Worm (Caenorhabditis elegans) whole organism, young adult: Measurements from ENCODE around the gene R08E5.1.

Experiments used
- B0261.1 ChIP-seq: sonication (generic microtip); optimal IDR thresholded peaks from 2 replicates; lab custom pipeline; 2016; ENCODE audit warnings: mild to moderate bottlenecking, missing genetic modification characterization, moderate library complexity, missing compliant biosample characterization
- C06A6.2 ChIP-seq: fragments of 200-800 bp; sonication (Bioruptor generic); conservative IDR thresholded peaks from 2 replicates; pipeline ENCODE4 v1.3.6; 2022; ENCODE audit warnings: missing genetic modification characterization, missing compliant biosample characterization
- F23B12.7 ChIP-seq: sonication (generic microtip); optimal IDR thresholded peaks from 2 replicates; lab custom pipeline; 2017; ENCODE audit warnings: missing genetic modification characterization, mild to moderate bottlenecking, missing compliant biosample characterization, antibody characterized with exemption, moderate library complexity; ENCODE audit not compliant: insufficient read depth
- F33H1.4 ChIP-seq: fragments of 200-800 bp; sonication (Bioruptor generic); IDR thresholded peaks from 2 replicates; pipeline ENCODE4 v1.3.6; 2022; ENCODE audit warnings: missing genetic modification reagents, missing genetic modification characterization, missing compliant biosample characterization
- F39B2.1 ChIP-seq: fragments of 200-800 bp; sonication (Bioruptor generic); IDR thresholded peaks from 2 replicates; pipeline ENCODE4 v1.3.6; 2022; ENCODE audit warnings: missing genetic modification reagents, missing genetic modification characterization, missing compliant biosample characterization
- F49E8.2 ChIP-seq: sonication (generic microtip); optimal IDR thresholded peaks from 3 replicates; lab custom pipeline; 2017; ENCODE audit warnings: missing genetic modification characterization, mild to moderate bottlenecking, missing compliant biosample characterization, antibody characterized with exemption, moderate library complexity; ENCODE audit not compliant: insufficient read depth
- F57A8.1 ChIP-seq: fragments of 200-800 bp; sonication (Bioruptor generic); optimal IDR thresholded peaks from 2 replicates; lab custom pipeline; 2018; ENCODE audit warnings: mild to moderate bottlenecking, missing genetic modification characterization, moderate library complexity, missing compliant biosample characterization
- T07F8.4 ChIP-seq: sonication (generic microtip); optimal IDR thresholded peaks from 2 replicates; lab custom pipeline; 2016; ENCODE audit warnings: mild to moderate bottlenecking, missing genetic modification characterization, moderate library complexity, missing compliant biosample characterization
- T26A5.8 ChIP-seq: sonication (generic microtip); optimal IDR thresholded peaks from 2 replicates; lab custom pipeline; 2016; ENCODE audit warnings: missing genetic modification characterization, missing compliant biosample characterization
- Y53G8AR.9 ChIP-seq: fragments of 200-800 bp; sonication (Bioruptor generic); conservative IDR thresholded peaks from 2 replicates; pipeline ENCODE4 v1.3.6; 2022; ENCODE audit warnings: missing genetic modification reagents, missing genetic modification characterization, missing compliant biosample characterization
- Y56A3A.18 ChIP-seq: fragments of 200-800 bp; sonication (Bioruptor generic); IDR thresholded peaks from 2 replicates; pipeline ENCODE4 v1.3.6; 2022; ENCODE audit warnings: missing genetic modification reagents, missing genetic modification characterization, missing compliant biosample characterization
- attf-6 ChIP-seq: fragments of 200-800 bp; sonication (Bioruptor generic); IDR thresholded peaks from 2 replicates; pipeline ENCODE4 v1.3.6; 2022; ENCODE audit warnings: missing genetic modification reagents, missing genetic modification characterization, missing compliant biosample characterization
- cebp-1 ChIP-seq, 2 experiments: fragments of 200-800 bp in 1 of 2; sonication (Bioruptor generic) in 1 of 2; sonication (generic microtip) in 1 of 2; IDR thresholded peaks in 1 of 2; optimal IDR thresholded peaks in 1 of 2; 2 replicates each; pipeline versions ENCODE4 v1.3.6 to Lab custom; 2017 to 2022; ENCODE audit warnings: missing compliant biosample characterization in 2 of 2, missing genetic modification characterization in 2 of 2, mild to moderate bottlenecking in 1 of 2, missing genetic modification reagents in 1 of 2, moderate library complexity in 1 of 2
- ceh-58 ChIP-seq: fragments of 200-800 bp; sonication (Bioruptor generic); IDR thresholded peaks from 2 replicates; pipeline ENCODE4 v1.3.6; 2022; ENCODE audit warnings: missing genetic modification characterization, missing compliant biosample characterization
- dpff-1 ChIP-seq: sonication (generic microtip); optimal IDR thresholded peaks from 2 replicates; lab custom pipeline; 2017; ENCODE audit warnings: mild to moderate bottlenecking, missing genetic modification characterization, missing compliant biosample characterization
- efl-1 ChIP-seq: fragments of 150-350 bp; optimal IDR thresholded peaks from 2 replicates; lab custom pipeline; 2014; ENCODE audit warnings: missing biosample characterization, missing genetic modification reagents, missing genetic modification characterization
- egl-44 ChIP-seq: fragments of 200-800 bp; sonication (Bioruptor generic); IDR thresholded peaks from 2 replicates; pipeline ENCODE4 v1.3.6; 2022; ENCODE audit warnings: missing genetic modification reagents, missing genetic modification characterization, missing compliant biosample characterization
- egrh-3 ChIP-seq: fragments of 200-800 bp; sonication (Bioruptor generic); IDR thresholded peaks from 2 replicates; pipeline ENCODE4 v1.3.6; 2022; ENCODE audit warnings: missing genetic modification reagents, missing genetic modification characterization, missing compliant biosample characterization
- ekl-4 ChIP-seq: fragments of 200-800 bp; sonication (Bioruptor generic); IDR thresholded peaks from 2 replicates; pipeline ENCODE4 v1.3.6; 2022; ENCODE audit warnings: missing genetic modification reagents, missing genetic modification characterization, missing compliant biosample characterization
- hlh-26 ChIP-seq: fragments of 200-800 bp; sonication (Bioruptor generic); conservative IDR thresholded peaks from 2 replicates; pipeline ENCODE4 v1.3.6; 2022; ENCODE audit warnings: missing genetic modification reagents, missing genetic modification characterization, missing compliant biosample characterization
- hmg-1.2 ChIP-seq: fragments of 200-800 bp; sonication (Bioruptor generic); IDR thresholded peaks from 2 replicates; pipeline ENCODE4 v1.3.6; 2022; ENCODE audit warnings: missing genetic modification reagents, missing genetic modification characterization, missing compliant biosample characterization
- hmg-20 ChIP-seq: fragments of 200-800 bp; sonication (Bioruptor generic); IDR thresholded peaks from 2 replicates; pipeline ENCODE4 v1.3.6; 2022; ENCODE audit warnings: missing genetic modification reagents, missing genetic modification characterization, missing compliant biosample characterization
- lag-1 ChIP-seq: fragments of 200-800 bp; sonication (Bioruptor generic); IDR thresholded peaks from 2 replicates; pipeline ENCODE4 v1.3.6; 2022; ENCODE audit warnings: missing genetic modification reagents, missing genetic modification characterization, missing compliant biosample characterization
- lin-35 ChIP-seq, 3 experiments: fragments of 150-350 bp in 2 of 3; sonication (generic microtip) in 1 of 3; optimal IDR thresholded peaks; 2 replicates each; lab custom pipeline; 2014 to 2018; ENCODE audit warnings: missing biosample characterization in 3 of 3, missing genetic modification characterization in 3 of 3, missing genetic modification reagents in 3 of 3
- madf-6 ChIP-seq: fragments of 200-800 bp; sonication (Bioruptor generic); IDR thresholded peaks from 2 replicates; pipeline ENCODE4 v1.3.6; 2022; ENCODE audit warnings: missing genetic modification reagents, missing genetic modification characterization, missing compliant biosample characterization
- madf-8 ChIP-seq: fragments of 200-800 bp; sonication (Bioruptor generic); conservative IDR thresholded peaks from 2 replicates; pipeline ENCODE4 v1.3.6; 2022; ENCODE audit warnings: missing genetic modification reagents, missing genetic modification characterization, missing compliant biosample characterization
- mcd-1 ChIP-seq: fragments of 200-800 bp; sonication (Bioruptor generic); IDR thresholded peaks from 2 replicates; pipeline ENCODE4 v1.3.6; 2022; ENCODE audit warnings: missing genetic modification reagents, missing genetic modification characterization, missing compliant biosample characterization
- mes-4 ChIP-seq: sonication (generic microtip); optimal IDR thresholded peaks from 2 replicates; lab custom pipeline; 2016; ENCODE audit warnings: missing genotype, missing genetic modification characterization, missing compliant biosample characterization
- mxl-1 ChIP-seq: sonication (generic microtip); optimal IDR thresholded peaks from 2 replicates; lab custom pipeline; 2016; ENCODE audit warnings: missing genetic modification characterization, missing compliant biosample characterization
- nfyb-1 ChIP-seq: fragments of 200-800 bp; sonication (Bioruptor generic); IDR thresholded peaks from 2 replicates; pipeline ENCODE4 v1.3.6; 2022; ENCODE audit warnings: missing genetic modification reagents, missing genetic modification characterization, missing compliant biosample characterization
- nhr-80 ChIP-seq: sonication (generic microtip); optimal IDR thresholded peaks from 2 replicates; lab custom pipeline; 2016; ENCODE audit warnings: missing genetic modification characterization, missing compliant biosample characterization
- rpc-1 ChIP-seq, 2 experiments: fragments of 150-350 bp in 1 of 2; sonication (generic microtip) in 1 of 2; optimal IDR thresholded peaks; 2 replicates each; lab custom pipeline; 2014 to 2018; ENCODE audit warnings: missing biosample characterization in 1 of 2, missing genetic modification characterization in 1 of 2, missing genetic modification reagents in 1 of 2, missing genotype in 1 of 2
- tbp1 ChIP-seq: fragments of 200-800 bp; sonication (Bioruptor generic); optimal IDR thresholded peaks from 2 replicates; lab custom pipeline; 2018; ENCODE audit warnings: mild to moderate bottlenecking, missing genetic modification characterization, missing compliant biosample characterization
- unc-62 ChIP-seq: fragments of 150-350 bp; optimal IDR thresholded peaks from 2 replicates; lab custom pipeline; 2014; ENCODE audit warnings: missing biosample characterization, missing genetic modification reagents, missing genetic modification characterization
- zfh-2 ChIP-seq: fragments of 200-800 bp; sonication (Bioruptor generic); conservative IDR thresholded peaks from 2 replicates; pipeline ENCODE4 v1.3.6; 2022; ENCODE audit warnings: missing genetic modification reagents, missing genetic modification characterization, missing compliant biosample characterization
- ztf-22 ChIP-seq: fragments of 200-800 bp; sonication (Bioruptor generic); optimal IDR thresholded peaks from 2 replicates; lab custom pipeline; 2018; ENCODE audit warnings: mild to moderate bottlenecking, missing genetic modification characterization, moderate library complexity, missing compliant biosample characterization
- ztf-25 ChIP-seq: fragments of 200-800 bp; sonication (Bioruptor generic); IDR thresholded peaks from 2 replicates; pipeline ENCODE4 v1.3.6; 2022; ENCODE audit warnings: missing genetic modification reagents, missing genetic modification characterization, missing compliant biosample characterization

R08E5.1 gene

ce11 chrV:3790424-3790823, 19.1 kb upstream of the R08E5.1 start:
- TF ChIP-seq egrh-3 (GFP tag; lab: Robert Waterston, UW) (peak; percentile 37; the same call in 1 of the 2 replicates), mes-4 (tag; lab: Kevin White, UChicago) (no peak), zfh-2 (peak; percentile 61; the same call in 1 of the 2 replicates)

DNA sequence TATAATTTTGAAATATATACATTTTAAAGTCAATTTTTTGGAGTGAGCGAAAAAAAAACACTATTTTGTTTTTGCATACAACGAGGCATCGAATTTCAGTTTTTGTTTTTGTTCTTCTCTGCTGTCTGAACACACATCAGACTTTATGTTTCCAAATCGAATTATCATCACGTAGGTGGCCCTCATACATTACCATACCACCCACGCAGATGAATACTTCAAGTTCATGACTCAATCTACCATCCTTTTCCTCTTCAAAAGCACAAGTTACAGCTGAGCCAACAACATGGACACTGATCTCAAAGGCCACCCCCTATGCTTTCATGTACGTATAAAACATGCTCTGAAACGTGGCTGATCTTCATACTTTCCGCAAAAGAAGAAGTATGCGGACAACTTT, 18.5 kb upstream of the R08E5.1 start, which contains the start of gene R08F11.7:
TSS of gene R08F11.7 (plus strand) at position 301 of the 400 bp plus-strand sequence.
- TF ChIP-seq T26A5.8 (tag; lab: Kevin White, UChicago) (no peak), mcd-1 (GFP tag; lab: Robert Waterston, UW) (no peak)

ce11 chrV:3788538-3788937, 17.2 kb upstream of the R08E5.1 start:
- TF ChIP-seq T07F8.4 (tag; lab: Kevin White, UChicago) = no peak
- TF ChIP-seq, all 124 proteins: peak for 0

- TF ChIP-seq unc-62 (GFP tag; lab: Kevin White, UChicago) (peak; percentile 39), madf-8 (GFP tag; lab: Robert Waterston, UW) (no peak), nhr-80 (peak; percentile 65)
Measured at ce11 chrV:3784167-3784734, 12.9 kb upstream of the R08E5.1 start, which contains the start of gene R08F11.1. Gene R08F11.1 (minus strand): TSS chrV:3784217.

DNA sequence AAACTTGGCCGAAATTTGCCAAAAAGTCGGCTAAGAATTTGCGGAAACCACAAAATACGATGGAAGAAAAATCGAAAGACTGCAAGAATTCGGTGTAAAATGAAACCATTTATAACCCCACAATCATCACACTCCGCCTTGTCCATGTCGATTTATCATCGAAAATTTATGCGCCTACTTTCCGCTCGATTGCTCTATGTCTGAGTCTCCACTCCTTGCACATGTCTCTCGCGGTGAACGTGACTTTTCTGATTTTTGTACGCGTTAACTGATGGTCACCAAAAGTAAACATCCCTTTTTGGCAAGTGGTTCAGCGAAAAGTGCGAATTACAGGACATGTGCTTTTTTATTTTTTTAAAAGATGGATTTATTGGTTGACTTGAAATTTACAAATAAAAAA, 5.6 kb upstream of the R08E5.1 start:
- TF ChIP-seq egl-44 (GFP tag; lab: Robert Waterston, UW) (no peak), hmg-1.2 (peak; percentile 53; the same call in 1 of the 2 replicates), nfyb-1 (GFP tag; lab: Robert Waterston, UW) (no peak), cebp-1 (GFP tag; IDR thresholded peaks at IDR 0.05; lab: Robert Waterston, UW) (no peak), cebp-1 (tag; optimal IDR thresholded peaks at IDR 0.05; lab: Kevin White, UChicago) (peak; percentile 27), nhr-80 (peak; percentile 74), ztf-22 (GFP tag; lab: Kevin White, UChicago) (peak; percentile 24), ekl-4 (GFP tag; lab: Robert Waterston, UW) (0 out of 2 replicates have a peak, but pooled peaks have one; percentile 41)

ce11 chrV:3776086-3776589, 4.8 kb upstream of the R08E5.1 start, which contains the start of gene cysl-3:
Gene cysl-3 (minus strand): TSS chrV:3776136.
- TF ChIP-seq ceh-58 (GFP tag; lab: Robert Waterston, UW) (no peak), mes-4 (tag; lab: Kevin White, UChicago) (no peak), ekl-4 (GFP tag; lab: Robert Waterston, UW) (no peak), mcd-1 (GFP tag; lab: Robert Waterston, UW) (no peak), rpc-1 (optimal IDR thresholded peaks at IDR 0.05; lab: Kevin White, UChicago) (no peak), rpc-1 (tag; optimal IDR thresholded peaks at IDR 0.05; lab: Kevin White, UChicago) (no peak), B0261.1 (tag; lab: Kevin White, UChicago) (no peak), nfyb-1 (GFP tag; lab: Robert Waterston, UW) (no peak), F23B12.7 (tag; lab: Kevin White, UChicago) (no peak), F57A8.1 (GFP tag; lab: Kevin White, UChicago) (no peak), Y56A3A.18 (GFP tag; lab: Robert Waterston, UW) (no peak), F49E8.2 (tag; lab: Kevin White, UChicago) (no peak), hlh-26 (GFP tag; lab: Robert Waterston, UW) (no peak), efl-1 (GFP tag; lab: Kevin White, UChicago) (peak; percentile 62), madf-6 (peak; percentile 85), F33H1.4 (GFP tag; lab: Robert Waterston, UW) (no peak), mxl-1 (no peak), tbp1 (GFP tag; lab: Kevin White, UChicago) (no peak), ztf-25 (GFP tag; lab: Robert Waterston, UW) (no peak), attf-6 (GFP tag; lab: Robert Waterston, UW) (no peak), C06A6.2 (GFP tag; lab: Robert Waterston, UW) (no peak), Y53G8AR.9 (0 out of 2 replicates have a peak, but pooled peaks have one; percentile 18), hmg-20 (no peak), lag-1 (GFP tag; lab: Robert Waterston, UW) (no peak), madf-8 (GFP tag; lab: Robert Waterston, UW) (peak; percentile 65), dpff-1 (tag; lab: Kevin White, UChicago) (no peak), F39B2.1 (GFP tag; lab: Robert Waterston, UW) (no peak), lin-35 (GFP tag; optimal IDR thresholded peaks at IDR 0.05; lab: Kevin White, UChicago) (no peak)
